Worm (Caenorhabditis elegans) whole organism, mixed stage, embryonic: ENCODE results near the gene F58A3.3.
A peak's percentile ranks its signal among the peaks of the same experiment; 100 is the strongest.

Experiments used
- blmp-1 ChIP-seq: fragments of 150-350 bp; optimal IDR thresholded peaks from 2 replicates; lab custom pipeline; 2014; ENCODE audit warnings: missing biosample characterization, missing genetic modification characterization
- lin-13 ChIP-seq: fragments of 150-350 bp; optimal IDR thresholded peaks from 2 replicates; lab custom pipeline; 2014; ENCODE audit warnings: missing biosample characterization, missing genetic modification characterization
- nhr-2 ChIP-seq: fragments of 150-350 bp; optimal IDR thresholded peaks from 2 replicates; lab custom pipeline; 2014; ENCODE audit warnings: missing biosample characterization, missing genetic modification characterization
- nhr-237 ChIP-seq: fragments of 150-350 bp; optimal IDR thresholded peaks from 2 replicates; lab custom pipeline; 2014; ENCODE audit warnings: missing biosample characterization, missing genetic modification characterization
- sptf-1 ChIP-seq: sonication (generic microtip); optimal IDR thresholded peaks from 2 replicates; lab custom pipeline; 2017; ENCODE audit warnings: mild to moderate bottlenecking, missing genetic modification characterization, moderate library complexity, missing compliant biosample characterization

DNA sequence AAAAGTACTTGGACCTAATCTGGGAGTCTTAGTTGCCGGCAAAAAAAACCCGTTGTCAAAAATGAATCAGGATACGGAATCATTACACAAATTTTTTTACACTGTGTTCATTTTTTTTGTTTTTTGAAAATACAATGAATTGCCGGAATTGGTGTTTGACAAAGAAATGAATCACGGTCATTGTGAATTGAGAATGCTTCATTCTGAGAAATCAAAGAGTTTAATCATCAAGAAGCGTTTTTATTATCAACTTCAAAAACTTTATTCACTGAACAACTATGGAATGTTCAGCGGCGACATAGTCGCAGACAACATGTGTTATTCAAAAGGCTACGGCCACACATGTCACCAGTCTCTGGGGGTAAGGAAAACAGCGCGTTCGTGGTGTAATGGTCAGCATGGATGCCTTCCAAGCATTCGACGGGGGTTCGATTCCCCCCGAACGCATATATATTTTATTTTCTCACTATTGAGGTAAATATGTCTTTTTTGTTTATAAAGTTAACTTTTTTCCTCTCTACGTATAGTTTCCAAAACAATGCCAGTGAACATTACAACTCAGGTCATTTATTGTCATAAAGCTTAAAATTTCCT is 48.9 kb upstream of the F58A3.3 start, which contains the start of gene nas-10:
- TF ChIP-seq nhr-237 (tag; lab: Kevin White, UChicago) (no peak), nhr-2 (tag; lab: Kevin White, UChicago) (no peak), lin-13 (tag; lab: Kevin White, UChicago) (no peak), blmp-1 (no peak), sptf-1 (peak; percentile 95)
